Fruit fly (Drosophila melanogaster) whole organism, adult: Measurements from ENCODE around the gene a5.

Experiments used
- CG11617 ChIP-seq: fragments of 200-800 bp; sonication (Bioruptor generic); optimal IDR thresholded peaks from 2 replicates; lab custom pipeline; 2017; ENCODE audit warnings: mild to moderate bottlenecking, missing biosample characterization, missing genetic modification reagents, missing genetic modification characterization
- CG12768 ChIP-seq: fragments of 200-800 bp; sonication (Bioruptor generic); optimal IDR thresholded peaks from 2 replicates; lab custom pipeline; 2017; ENCODE audit warnings: missing biosample characterization, missing genetic modification characterization, mild to moderate bottlenecking, moderate library complexity, missing genetic modification reagents
- CG14711 ChIP-seq: fragments of 200-800 bp; sonication (Bioruptor generic); optimal IDR thresholded peaks from 2 replicates; lab custom pipeline; 2018; ENCODE audit warnings: missing biosample characterization, mild to moderate bottlenecking, missing genetic modification characterization, moderate library complexity
- CG1620 ChIP-seq: fragments of 200-800 bp; sonication (Bioruptor generic); optimal IDR thresholded peaks from 2 replicates; lab custom pipeline; 2016; ENCODE audit warnings: missing biosample characterization, missing genetic modification characterization
- CG33017 ChIP-seq: fragments of 200-800 bp; sonication (Bioruptor generic); optimal IDR thresholded peaks from 2 replicates; lab custom pipeline; 2018; ENCODE audit warnings: missing biosample characterization, mild to moderate bottlenecking, missing genetic modification characterization, moderate library complexity
- CG5204 ChIP-seq: fragments of 200-800 bp; sonication (Bioruptor generic); optimal IDR thresholded peaks from 2 replicates; lab custom pipeline; 2016; ENCODE audit warnings: missing biosample characterization, missing genetic modification characterization
- CG7045 ChIP-seq: fragments of 200-800 bp; sonication (Bioruptor generic); optimal IDR thresholded peaks from 2 replicates; lab custom pipeline; 2017; ENCODE audit warnings: missing biosample characterization, mild to moderate bottlenecking, missing genetic modification characterization
- CG7101 ChIP-seq: fragments of 200-800 bp; sonication (Bioruptor generic); optimal IDR thresholded peaks from 2 replicates; lab custom pipeline; 2018; ENCODE audit warnings: missing biosample characterization, mild to moderate bottlenecking, missing genetic modification characterization, moderate library complexity
- Clk ChIP-seq: fragments of 200-800 bp; sonication (Bioruptor generic); optimal IDR thresholded peaks from 2 replicates; lab custom pipeline; 2017; ENCODE audit warnings: missing biosample characterization, missing genetic modification characterization
- Crg-1 ChIP-seq: fragments of 200-800 bp; sonication (Bioruptor generic); optimal IDR thresholded peaks from 2 replicates; lab custom pipeline; 2016; ENCODE audit warnings: missing biosample characterization, missing genetic modification characterization
- Hr96 ChIP-seq: fragments of 200-800 bp; sonication (Bioruptor generic); optimal IDR thresholded peaks from 2 replicates; lab custom pipeline; 2016; ENCODE audit warnings: missing biosample characterization, missing genetic modification characterization
- Mnt ChIP-seq: fragments of 200-800 bp; sonication (Bioruptor generic); optimal IDR thresholded peaks from 2 replicates; lab custom pipeline; 2016; ENCODE audit warnings: missing biosample characterization, mild to moderate bottlenecking, missing genetic modification characterization
- bab1 ChIP-seq: fragments of 200-800 bp; sonication (Bioruptor generic); optimal IDR thresholded peaks from 3 replicates; lab custom pipeline; 2019; ENCODE audit warnings: missing biosample characterization, mild to moderate bottlenecking, missing genetic modification characterization, moderate library complexity
- cic ChIP-seq: fragments of 200-800 bp; sonication (Bioruptor generic); optimal IDR thresholded peaks from 2 replicates; lab custom pipeline; 2017; ENCODE audit warnings: missing biosample characterization, mild to moderate bottlenecking, missing genetic modification characterization, moderate library complexity
- cnc ChIP-seq, 2 experiments: fragments of >200 bp; optimal IDR thresholded peaks; 2 replicates each; lab custom pipeline; 2017
- kay ChIP-seq: fragments of 200-800 bp; sonication (Bioruptor generic); peaks from one replicate; lab custom pipeline; 2016; ENCODE audit warnings: missing biosample characterization, missing genetic modification characterization, borderline replicate concordance
- ovo ChIP-seq: fragments of 200-800 bp; sonication (Bioruptor generic); optimal IDR thresholded peaks from 2 replicates; lab custom pipeline; 2016; ENCODE audit warnings: missing biosample characterization, missing genetic modification characterization
- pad ChIP-seq: fragments of 200-800 bp; sonication (Bioruptor generic); optimal IDR thresholded peaks from 3 replicates; lab custom pipeline; 2017; ENCODE audit warnings: missing biosample characterization, missing genetic modification characterization, mild to moderate bottlenecking, moderate library complexity, missing genetic modification reagents
- tj ChIP-seq: fragments of 200-800 bp; sonication (Bioruptor generic); optimal IDR thresholded peaks from 3 replicates; lab custom pipeline; 2017; ENCODE audit warnings: missing biosample characterization, mild to moderate bottlenecking, missing genetic modification characterization, moderate library complexity
- toe ChIP-seq: fragments of 200-800 bp; sonication (Bioruptor generic); optimal IDR thresholded peaks from 2 replicates; lab custom pipeline; 2016; ENCODE audit warnings: missing biosample characterization, missing genetic modification characterization

Gene a5

DNA sequence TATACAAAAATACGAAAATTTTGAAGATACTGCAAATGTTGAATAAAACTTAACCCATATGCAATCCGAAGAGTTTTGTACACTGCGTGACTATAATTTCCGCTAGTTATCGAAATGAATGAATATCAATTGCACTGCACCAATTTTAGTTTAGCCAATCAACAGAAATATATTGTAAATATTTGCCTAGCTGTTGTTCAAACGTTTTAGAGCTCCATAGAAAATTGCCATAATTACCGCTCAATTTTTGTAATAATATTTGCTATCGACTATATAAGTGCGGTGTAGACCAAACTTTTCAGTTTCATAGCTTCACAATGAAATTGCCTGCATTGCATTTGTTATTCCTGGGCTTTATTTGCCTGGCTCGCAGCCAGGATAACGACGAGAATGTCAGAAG lies at the start of gene a5:
TSS of gene a5 (plus strand) at position 301 of the 400 bp plus-strand sequence.
- TF ChIP-seq tj (GFP tag; lab: Kevin White, UChicago) (no peak), CG7101 (no peak), CG11617 (GFP tag; lab: Kevin White, UChicago) (no peak)

DNA sequence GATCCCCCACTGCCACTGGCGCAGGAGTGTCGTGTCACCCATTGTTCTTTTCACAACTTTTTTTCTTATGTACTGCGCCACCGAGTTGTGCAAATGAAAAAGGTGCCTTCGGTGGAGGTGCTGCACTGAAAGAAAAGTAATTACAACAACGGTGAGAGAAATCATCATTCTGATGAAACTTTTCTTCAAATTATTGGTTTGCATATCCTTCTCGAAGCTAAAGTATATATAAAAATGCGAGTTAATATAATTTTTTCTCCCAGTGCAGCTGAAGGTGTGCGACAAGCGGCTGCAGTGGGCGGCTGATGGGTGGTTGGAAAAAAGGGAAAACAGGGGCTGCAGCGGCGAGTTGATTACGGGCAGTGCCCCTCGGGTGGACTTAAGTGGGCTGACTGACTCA lies 16.6 kb upstream of the a5 start:
- TF ChIP-seq ovo: no peak
- no peak for TF ChIP-seq Hr96 (GFP tag; lab: Kevin White, UChicago)
- TF ChIP-seq CG33017: no peak
- no peak for TF ChIP-seq Clk (GFP tag; lab: Kevin White, UChicago)
- TF ChIP-seq toe (GFP tag; lab: Kevin White, UChicago): no peak
- no peak for TF ChIP-seq CG7101
- no peak for TF ChIP-seq tj (GFP tag; lab: Kevin White, UChicago)
- no peak for TF ChIP-seq CG11617 (GFP tag; lab: Kevin White, UChicago)
- no peak for TF ChIP-seq pad (GFP tag; lab: Kevin White, UChicago)
- no peak for TF ChIP-seq Mnt (GFP tag; lab: Kevin White, UChicago)
- no peak for TF ChIP-seq CG5204 (GFP tag; lab: Kevin White, UChicago)
- TF ChIP-seq cnc (optimal IDR thresholded peaks at IDR 0.05; lab: Kevin White, UChicago): no peak
- no peak for TF ChIP-seq kay
- no peak for TF ChIP-seq cic (GFP tag; lab: Kevin White, UChicago)
- TF ChIP-seq CG12768 (GFP tag; lab: Kevin White, UChicago): no peak
- no peak for TF ChIP-seq CG14711 (tag; lab: Kevin White, UChicago)
- TF ChIP-seq bab1 (GFP tag; lab: Kevin White, UChicago): no peak
- no peak for TF ChIP-seq Crg-1 (GFP tag; lab: Kevin White, UChicago)
- no peak for TF ChIP-seq CG1620
- no peak for TF ChIP-seq CG7045 (GFP tag; lab: Kevin White, UChicago)

DNA sequence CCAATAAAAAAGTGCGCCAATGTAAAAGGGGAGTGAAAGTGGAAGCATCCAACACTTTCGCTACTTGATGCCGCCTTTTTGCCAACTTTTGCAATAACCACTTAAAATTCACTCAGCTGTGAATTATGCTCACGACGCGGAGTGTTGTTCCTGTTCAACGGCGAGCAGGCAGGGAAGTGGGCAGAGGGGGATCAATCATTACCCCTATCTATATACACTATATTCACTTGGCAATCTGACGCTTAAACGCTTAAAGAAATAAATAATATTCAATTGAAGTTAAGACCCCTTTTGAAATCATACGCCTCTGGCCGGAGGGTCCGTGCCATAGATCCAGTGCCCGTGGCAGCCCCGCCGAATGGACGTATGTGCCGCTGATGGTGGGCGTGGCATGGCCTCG lies 13.7 kb upstream of the a5 start:
- no peak for TF ChIP-seq pad (GFP tag; lab: Kevin White, UChicago)
- TF ChIP-seq CG12768 (GFP tag; lab: Kevin White, UChicago): no peak
- no peak for TF ChIP-seq Hr96 (GFP tag; lab: Kevin White, UChicago)
- no peak for TF ChIP-seq bab1 (GFP tag; lab: Kevin White, UChicago)
- TF ChIP-seq cnc (optimal IDR thresholded peaks at IDR 0.05; lab: Kevin White, UChicago): no peak
- TF ChIP-seq toe (GFP tag; lab: Kevin White, UChicago): no peak
- no peak for TF ChIP-seq CG7101
- no peak for TF ChIP-seq CG14711 (tag; lab: Kevin White, UChicago)
- TF ChIP-seq Clk (GFP tag; lab: Kevin White, UChicago): no peak
- TF ChIP-seq tj (GFP tag; lab: Kevin White, UChicago): no peak
- TF ChIP-seq CG11617 (GFP tag; lab: Kevin White, UChicago): no peak
- no peak for TF ChIP-seq CG5204 (GFP tag; lab: Kevin White, UChicago)
- no peak for TF ChIP-seq CG33017
- no peak for TF ChIP-seq kay
- TF ChIP-seq Crg-1 (GFP tag; lab: Kevin White, UChicago): no peak

DNA sequence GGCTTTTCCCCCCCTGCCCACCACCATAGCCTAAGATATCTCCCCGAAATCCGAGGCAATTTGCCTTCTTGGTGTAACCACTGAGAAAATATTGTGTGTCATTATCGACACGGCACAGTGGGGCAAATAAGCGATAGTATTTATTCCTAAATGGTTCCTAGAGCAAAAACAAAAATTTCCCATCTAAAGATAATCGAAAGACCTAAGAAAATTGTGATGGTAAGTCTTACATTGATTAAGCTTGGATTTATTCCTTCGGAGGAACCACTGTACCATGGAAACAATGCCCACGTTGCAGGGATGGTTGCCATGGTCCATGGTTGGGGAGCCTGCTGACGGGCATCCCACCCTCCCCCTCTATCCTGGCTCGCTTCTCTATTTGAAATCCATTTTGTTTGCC lies 12.5 kb upstream of the a5 start:
- no peak for TF ChIP-seq CG7101
- TF ChIP-seq toe (GFP tag; lab: Kevin White, UChicago): no peak
- no peak for TF ChIP-seq cic (GFP tag; lab: Kevin White, UChicago)

DNA sequence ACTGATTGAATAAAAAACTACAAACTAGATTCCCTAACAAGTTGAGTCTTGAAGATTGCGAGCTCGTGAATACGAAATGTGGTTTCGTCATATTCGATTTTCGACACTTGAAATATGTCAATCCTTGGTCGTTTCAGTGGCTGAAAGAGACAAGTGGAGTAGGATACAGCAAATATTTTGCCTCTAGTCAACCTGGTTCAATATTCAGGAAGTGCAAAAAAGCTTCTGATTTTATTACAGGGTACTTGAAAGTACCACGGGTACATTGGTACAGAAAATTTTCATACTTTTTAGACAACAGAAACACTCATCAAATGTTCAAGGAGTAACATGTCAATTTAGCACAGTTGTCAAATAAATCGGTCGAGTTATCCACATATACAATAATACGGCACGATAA lies 4.9 kb downstream of the a5 start, which contains the start of gene CG5440:
TSS of gene CG5440 (plus strand) at position 301 of the 400 bp plus-strand sequence.
- no peak for TF ChIP-seq ovo
- TF ChIP-seq tj (GFP tag; lab: Kevin White, UChicago): no peak
- no peak for TF ChIP-seq toe (GFP tag; lab: Kevin White, UChicago)
- TF ChIP-seq Hr96 (GFP tag; lab: Kevin White, UChicago): no peak
- TF ChIP-seq bab1 (GFP tag; lab: Kevin White, UChicago): no peak
- no peak for TF ChIP-seq CG5204 (GFP tag; lab: Kevin White, UChicago)
- TF ChIP-seq Clk (GFP tag; lab: Kevin White, UChicago): no peak
- TF ChIP-seq cnc (optimal IDR thresholded peaks at IDR 0.05; lab: Kevin White, UChicago): no peak
- no peak for TF ChIP-seq CG11617 (GFP tag; lab: Kevin White, UChicago)
- TF ChIP-seq kay: no peak

DNA sequence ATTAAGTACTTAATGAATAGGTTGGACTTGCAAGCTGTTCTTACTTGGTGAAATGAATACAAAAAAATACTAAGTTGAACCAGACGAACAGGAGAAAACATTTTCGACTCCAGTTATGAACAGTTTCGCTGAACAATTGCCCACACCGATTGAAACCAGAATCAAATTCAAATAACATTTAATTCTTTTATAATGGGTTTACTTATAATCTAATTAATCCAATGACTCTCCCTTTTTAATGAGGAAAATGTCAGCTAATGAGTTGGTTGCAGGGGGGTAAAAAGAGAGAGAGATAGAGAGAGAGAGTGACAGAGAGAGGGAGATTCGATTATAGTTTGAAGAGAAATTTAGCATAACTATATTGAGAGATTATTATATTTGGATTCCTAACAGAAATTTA lies 13.0 kb downstream of the a5 start, which contains the start of gene CG33923:
TSS of gene CG33923 (minus strand) at position 101 of the 400 bp plus-strand sequence.
- no peak for TF ChIP-seq Mnt (GFP tag; lab: Kevin White, UChicago)
- no peak for TF ChIP-seq cnc (optimal IDR thresholded peaks at IDR 0.05; lab: Kevin White, UChicago)

DNA sequence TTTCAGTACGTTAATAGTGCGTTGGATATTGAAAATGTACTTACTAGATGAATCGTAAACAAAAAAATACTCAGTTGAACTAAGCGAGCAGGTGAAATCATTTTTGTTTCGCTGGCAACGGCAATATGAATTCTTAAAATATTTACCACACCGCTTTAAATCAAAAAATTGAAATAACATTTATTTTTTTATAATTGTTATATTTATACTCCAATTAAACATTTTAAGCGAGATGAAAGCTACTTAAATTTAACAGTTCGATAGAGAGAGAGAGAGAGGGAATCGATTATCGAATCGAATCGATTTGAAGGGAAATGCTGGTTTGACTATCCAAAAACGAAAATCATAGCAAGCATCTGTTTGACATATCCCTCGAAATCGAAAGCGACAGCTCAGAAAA lies 15.1 kb downstream of the a5 start, which contains the start of the genes CG33922 and Cdlc2:
TSS of gene CG33922 (minus strand) at position 101 of the 400 bp plus-strand sequence.
TSS of gene Cdlc2 (plus strand) at position 330 of the 400 bp plus-strand sequence.
- TF ChIP-seq Crg-1 (GFP tag; lab: Kevin White, UChicago): no peak
- TF ChIP-seq bab1 (GFP tag; lab: Kevin White, UChicago): no peak
- TF ChIP-seq kay: no peak
- TF ChIP-seq CG12768 (GFP tag; lab: Kevin White, UChicago): no peak
- no peak for TF ChIP-seq CG11617 (GFP tag; lab: Kevin White, UChicago)
- no peak for TF ChIP-seq cnc (optimal IDR thresholded peaks at IDR 0.05; lab: Kevin White, UChicago)
- TF ChIP-seq Hr96 (GFP tag; lab: Kevin White, UChicago): no peak
- TF ChIP-seq tj (GFP tag; lab: Kevin White, UChicago): no peak
- no peak for TF ChIP-seq CG14711 (tag; lab: Kevin White, UChicago)
- TF ChIP-seq pad (GFP tag; lab: Kevin White, UChicago): no peak
- no peak for TF ChIP-seq toe (GFP tag; lab: Kevin White, UChicago)
